Fruit fly (Drosophila melanogaster) whole organism, embryonic: ENCODE results near the gene Sc2.

Experiments
- Atf6 ChIP-seq: fragments of 200-800 bp; sonication (Bioruptor generic); IDR thresholded peaks from 2 replicates; pipeline ENCODE4 v1.3.6; 2022; ENCODE audit warnings: missing biosample characterization, missing genetic modification characterization
- Blimp-1 ChIP-seq: fragments of 200-800 bp; sonication (Bioruptor generic); optimal IDR thresholded peaks from 3 replicates; lab custom pipeline; 2018; ENCODE audit warnings: missing biosample characterization, missing genetic modification characterization, mild to moderate bottlenecking, moderate library complexity, missing genetic modification reagents
- C15 ChIP-seq: fragments of 200-800 bp; sonication (Bioruptor generic); IDR thresholded peaks from 3 replicates; pipeline ENCODE4 v1.3.6; 2022; ENCODE audit warnings: missing biosample characterization, missing genetic modification characterization
- CG10654 ChIP-seq: fragments of 200-800 bp; sonication (Bioruptor generic); optimal IDR thresholded peaks from 2 replicates; lab custom pipeline; 2016; ENCODE audit warnings: missing biosample characterization, missing genetic modification characterization
- CG11560 ChIP-seq: fragments of 200-800 bp; sonication (Bioruptor generic); IDR thresholded peaks from 3 replicates; pipeline ENCODE4 v1.3.6; 2022; ENCODE audit warnings: missing biosample characterization, missing genetic modification characterization
- CG12104 ChIP-seq: fragments of 200-800 bp; sonication (Bioruptor generic); optimal IDR thresholded peaks from 3 replicates; lab custom pipeline; 2016; ENCODE audit warnings: missing biosample characterization, missing genetic modification characterization
- CG13296 ChIP-seq: fragments of 200-800 bp; sonication (Bioruptor generic); optimal IDR thresholded peaks from 3 replicates; lab custom pipeline; 2018; ENCODE audit warnings: missing biosample characterization, mild to moderate bottlenecking, missing genetic modification characterization
- CG1792 ChIP-seq: fragments of 200-800 bp; sonication (Bioruptor generic); optimal IDR thresholded peaks from 2 replicates; lab custom pipeline; 2016; ENCODE audit warnings: missing biosample characterization, missing genetic modification characterization
- CG2875 ChIP-seq: fragments of 200-800 bp; sonication (Bioruptor generic); optimal IDR thresholded peaks from 2 replicates; lab custom pipeline; 2017; ENCODE audit warnings: missing biosample characterization, mild to moderate bottlenecking, missing genetic modification characterization, missing genetic modification reagents
- CG31388 ChIP-seq: fragments of 200-800 bp; sonication (Bioruptor generic); optimal IDR thresholded peaks from 2 replicates; lab custom pipeline; 2016; ENCODE audit warnings: missing biosample characterization, missing genetic modification characterization
- CG34224 ChIP-seq: fragments of 200-800 bp; sonication (Bioruptor generic); IDR thresholded peaks from 3 replicates; pipeline ENCODE4 v1.3.6; 2022; ENCODE audit warnings: missing biosample characterization, missing genetic modification characterization; ENCODE audit not compliant: partially characterized antibody
- CG4328 ChIP-seq: fragments of 200-800 bp; sonication (Bioruptor generic); optimal IDR thresholded peaks from 3 replicates; lab custom pipeline; 2017; ENCODE audit warnings: missing biosample characterization, missing genetic modification reagents, missing genetic modification characterization
- CG4404 ChIP-seq: fragments of 200-800 bp; sonication (Bioruptor generic); IDR thresholded peaks from 2 replicates; pipeline ENCODE4 v1.3.6; 2022; ENCODE audit warnings: missing biosample characterization, missing genetic modification characterization
- CG6854 ChIP-seq: fragments of 200-800 bp; sonication (Bioruptor generic); optimal IDR thresholded peaks from 3 replicates; lab custom pipeline; 2017; ENCODE audit warnings: missing biosample characterization, mild to moderate bottlenecking, missing genetic modification characterization
- CG7556 ChIP-seq: fragments of 200-800 bp; sonication (Bioruptor generic); optimal IDR thresholded peaks from 2 replicates; lab custom pipeline; 2017; ENCODE audit warnings: missing biosample characterization, mild to moderate bottlenecking, missing genetic modification characterization
- CG7745 ChIP-seq: fragments of 200-800 bp; sonication (Bioruptor generic); optimal IDR thresholded peaks from 2 replicates; lab custom pipeline; 2018; ENCODE audit warnings: missing biosample characterization, mild to moderate bottlenecking, missing genetic modification characterization, moderate library complexity
- CG8290 ChIP-seq, 3 experiments: fragments of 200-800 bp; sonication (Bioruptor generic); optimal IDR thresholded peaks; 2 replicates each; lab custom pipeline; 2016 to 2019; ENCODE audit warnings: missing biosample characterization in 3 of 3, missing genetic modification characterization in 3 of 3, mild to moderate bottlenecking in 2 of 3, moderate library complexity in 1 of 3
- CG9932 ChIP-seq: fragments of 200-800 bp; sonication (Bioruptor generic); IDR thresholded peaks from 2 replicates; pipeline ENCODE4 v1.3.6; 2022; ENCODE audit warnings: missing biosample characterization, missing genetic modification characterization
- CkIIα-i1 ChIP-seq: fragments of 200-800 bp; sonication (Bioruptor generic); IDR thresholded peaks from 2 replicates; pipeline ENCODE4 v1.3.6; 2022; ENCODE audit warnings: missing biosample characterization, missing genetic modification characterization
- D19A ChIP-seq: fragments of 200-800 bp; optimal IDR thresholded peaks from 3 replicates; lab custom pipeline; 2019; ENCODE audit warnings: missing biosample characterization, mild to moderate bottlenecking, missing genetic modification characterization, moderate library complexity
- Dfd ChIP-seq, 2 experiments: fragments of >200 bp; optimal IDR thresholded peaks; 2 replicates each; lab custom pipeline; 2017; ENCODE audit warnings: missing biosample characterization in 2 of 2, missing genetic modification characterization in 2 of 2
- Hr78 ChIP-seq, 2 experiments: fragments of 200-800 bp in 1 of 2; fragments of >200 bp in 1 of 2; sonication (Bioruptor generic) in 1 of 2; optimal IDR thresholded peaks; 2 replicates each; lab custom pipeline; 2017 to 2019; ENCODE audit warnings: missing biosample characterization in 2 of 2, missing genetic modification characterization in 2 of 2, mild to moderate bottlenecking in 1 of 2, moderate library complexity in 1 of 2
- Mad ChIP-seq: fragments of 200-800 bp; sonication (Bioruptor generic); optimal IDR thresholded peaks from 2 replicates; lab custom pipeline; 2016; ENCODE audit warnings: missing biosample characterization, missing genetic modification characterization
- Mes4 ChIP-seq: fragments of 200-800 bp; sonication (Bioruptor generic); optimal IDR thresholded peaks from 2 replicates; lab custom pipeline; 2016; ENCODE audit warnings: missing biosample characterization, missing genetic modification characterization
- Sry-β ChIP-seq: fragments of 200-800 bp; sonication (Bioruptor generic); optimal IDR thresholded peaks from 2 replicates; lab custom pipeline; 2018; ENCODE audit warnings: missing biosample characterization, mild to moderate bottlenecking, missing genetic modification characterization, moderate library complexity
- TFAM ChIP-seq: fragments of 200-800 bp; sonication (Bioruptor generic); optimal IDR thresholded peaks from 2 replicates; lab custom pipeline; 2017; ENCODE audit warnings: missing biosample characterization, missing genetic modification characterization, inconsistent platforms
- bsh ChIP-seq, 2 experiments: fragments of 200-800 bp; sonication (Bioruptor generic); optimal IDR thresholded peaks; 2 replicates each; lab custom pipeline; 2017 to 2018; ENCODE audit warnings: mild to moderate bottlenecking in 2 of 2, missing biosample characterization in 2 of 2, missing genetic modification characterization in 2 of 2, moderate library complexity in 1 of 2
- cad ChIP-seq: fragments of >200 bp; optimal IDR thresholded peaks from 2 replicates; lab custom pipeline; 2017; ENCODE audit warnings: missing biosample characterization, missing genetic modification characterization
- cg ChIP-seq: fragments of 200-800 bp; sonication (Bioruptor generic); optimal IDR thresholded peaks from 3 replicates; lab custom pipeline; 2019; ENCODE audit warnings: missing biosample characterization, mild to moderate bottlenecking, missing genetic modification characterization, moderate library complexity
- crol ChIP-seq: fragments of 200-800 bp; sonication (Bioruptor generic); IDR thresholded peaks from 2 replicates; pipeline ENCODE4 v1.3.6; 2022; ENCODE audit warnings: missing biosample characterization, missing genetic modification characterization
- disco-r ChIP-seq: fragments of 200-800 bp; sonication (Bioruptor generic); optimal IDR thresholded peaks from 2 replicates; lab custom pipeline; 2016; ENCODE audit warnings: missing biosample characterization, missing genetic modification characterization
- dmrt99B ChIP-seq: fragments of 200-800 bp; sonication (Bioruptor generic); optimal IDR thresholded peaks from 2 replicates; lab custom pipeline; 2018; ENCODE audit warnings: missing biosample characterization, mild to moderate bottlenecking, missing genetic modification characterization, moderate library complexity
- eve ChIP-seq, 2 experiments: fragments of >200 bp; optimal IDR thresholded peaks; 2 replicates each; lab custom pipeline; 2017; ENCODE audit warnings: missing biosample characterization in 2 of 2, missing genetic modification characterization in 2 of 2
- eyg ChIP-seq: fragments of 200-800 bp; sonication (Bioruptor generic); optimal IDR thresholded peaks from 3 replicates; lab custom pipeline; 2016; ENCODE audit warnings: missing biosample characterization, missing genetic modification characterization
- fru ChIP-seq: fragments of >200 bp; optimal IDR thresholded peaks from 2 replicates; lab custom pipeline; 2017
- gem ChIP-seq: fragments of 200-800 bp; sonication (Bioruptor generic); optimal IDR thresholded peaks from 2 replicates; lab custom pipeline; 2019; ENCODE audit warnings: missing biosample characterization, mild to moderate bottlenecking, missing genetic modification characterization, moderate library complexity
- grau ChIP-seq: fragments of 200-800 bp; optimal IDR thresholded peaks from 3 replicates; lab custom pipeline; 2019; ENCODE audit warnings: missing biosample characterization, mild to moderate bottlenecking, missing genetic modification characterization, moderate library complexity
- ham ChIP-seq: fragments of 200-800 bp; sonication (Bioruptor generic); IDR thresholded peaks from 2 replicates; pipeline ENCODE4 v1.3.6; 2022; ENCODE audit warnings: missing biosample characterization, missing genetic modification characterization
- ind ChIP-seq: fragments of 200-800 bp; sonication (Bioruptor generic); optimal IDR thresholded peaks from 3 replicates; lab custom pipeline; 2016; ENCODE audit warnings: missing biosample characterization, missing genetic modification characterization
- inv ChIP-seq: fragments of 200-800 bp; sonication (Bioruptor generic); IDR thresholded peaks from 2 replicates; pipeline ENCODE4 v1.3.6; 2022; ENCODE audit warnings: missing biosample characterization, missing genetic modification characterization; ENCODE audit not compliant: partially characterized antibody
- klu ChIP-seq: fragments of 200-800 bp; sonication (Bioruptor generic); IDR thresholded peaks from 2 replicates; pipeline ENCODE4 v1.3.6; 2022; ENCODE audit warnings: missing biosample characterization, missing genetic modification characterization
- lilli ChIP-seq: fragments of 200-800 bp; sonication (Bioruptor generic); optimal IDR thresholded peaks from 3 replicates; lab custom pipeline; 2016; ENCODE audit warnings: missing biosample characterization, missing genetic modification characterization
- mirr ChIP-seq: fragments of 200-800 bp; sonication (Bioruptor generic); optimal IDR thresholded peaks from 3 replicates; lab custom pipeline; 2018; ENCODE audit warnings: missing biosample characterization, mild to moderate bottlenecking, missing genetic modification characterization
- rib ChIP-seq: fragments of 200-800 bp; sonication (Bioruptor generic); IDR thresholded peaks from 2 replicates; pipeline ENCODE4 v1.3.6; 2022; ENCODE audit warnings: missing biosample characterization, missing genetic modification characterization
- sd ChIP-seq: fragments of 200-800 bp; sonication (Bioruptor generic); optimal IDR thresholded peaks from 3 replicates; lab custom pipeline; 2018; ENCODE audit warnings: missing biosample characterization, mild to moderate bottlenecking, missing genetic modification characterization, moderate library complexity
- tup ChIP-seq: fragments of 200-800 bp; sonication (Bioruptor generic); optimal IDR thresholded peaks from 2 replicates; lab custom pipeline; 2016; ENCODE audit warnings: missing biosample characterization, mild to moderate bottlenecking, missing genetic modification characterization, moderate library complexity
- twi ChIP-seq: fragments of 200-800 bp; optimal IDR thresholded peaks from 2 replicates; lab custom pipeline; 2019; ENCODE audit warnings: missing biosample characterization, mild to moderate bottlenecking, missing genetic modification characterization, moderate library complexity
- unc-4 ChIP-seq: fragments of 200-800 bp; sonication (Bioruptor generic); IDR thresholded peaks from 2 replicates; pipeline ENCODE4 v1.3.6; 2022; ENCODE audit warnings: missing biosample characterization, missing genetic modification characterization; ENCODE audit not compliant: partially characterized antibody
- yki ChIP-seq: fragments of >200 bp; optimal IDR thresholded peaks from 3 replicates; lab custom pipeline; 2018

Sc2 gene

DNA sequence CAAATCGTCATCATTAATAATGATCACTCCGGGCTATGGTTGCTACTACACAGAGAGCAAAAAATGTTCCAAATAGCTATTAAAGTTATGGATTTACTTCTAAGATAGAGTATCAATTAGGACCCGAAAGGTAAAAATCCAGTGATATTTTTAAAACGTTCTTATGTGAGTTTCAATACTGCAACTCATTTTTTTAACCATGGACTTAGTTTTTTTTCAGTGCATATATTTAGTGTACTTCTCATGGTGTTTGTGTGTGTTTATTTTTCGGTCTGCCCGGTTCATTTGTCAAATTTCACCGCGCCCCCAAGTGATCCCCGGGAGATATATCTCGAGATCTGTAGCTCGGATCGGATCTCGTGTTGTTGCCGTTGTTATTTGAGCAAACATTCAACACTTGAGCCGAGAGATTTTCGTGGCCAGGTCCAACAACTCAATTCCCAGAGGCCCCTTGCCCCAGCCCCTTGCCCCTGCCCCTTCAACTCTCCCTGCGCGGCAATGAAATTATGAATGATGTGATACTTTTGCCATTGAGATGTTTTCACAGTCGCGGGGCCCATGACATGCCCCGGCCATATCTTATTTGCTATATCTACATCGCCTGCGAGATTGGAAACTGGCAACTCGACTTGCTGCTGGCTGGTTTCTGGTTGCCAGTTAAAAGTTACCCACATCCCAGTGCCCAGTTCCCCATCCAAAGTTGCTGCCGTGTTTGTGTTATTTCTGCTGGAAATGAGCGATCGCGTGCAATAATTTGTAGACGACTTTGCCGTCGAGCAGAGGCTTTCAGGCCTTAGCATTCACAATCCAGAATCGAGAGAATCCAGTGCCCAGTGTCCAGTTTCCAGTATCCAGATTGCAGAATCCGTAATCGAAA, 40.5 kb upstream of the Sc2 start (continued):
- TF ChIP-seq Atf6 (GFP tag; lab: Robert Waterston, UW): no peak
- TF ChIP-seq CG2875 (GFP tag; lab: Kevin White, UChicago): peak; percentile 22
- peak; percentile 81 for TF ChIP-seq gem (tag; lab: Kevin White, UChicago)
- peak; percentile 5 for TF ChIP-seq CG8290 (GFP tag; optimal IDR thresholded peaks at IDR 0.05; lab: Kevin White, UChicago)
- peak in 1 of 2 experiments; percentile 30 for TF ChIP-seq CG8290 (tag; optimal IDR thresholded peaks at IDR 0.05; lab: Kevin White, UChicago)
- no peak for TF ChIP-seq C15 (GFP tag; lab: Robert Waterston, UW)
- TF ChIP-seq eve (GFP tag; optimal IDR thresholded peaks at IDR 0.05; lab: Kevin White, UChicago): peak in 1 of 2 experiments; percentile 88
- TF ChIP-seq dmrt99B (tag; lab: Kevin White, UChicago): peak; percentile 69
- TF ChIP-seq fru (lab: Kevin White, UChicago): no peak
- no peak for TF ChIP-seq rib
- no peak for TF ChIP-seq eyg (GFP tag; lab: Kevin White, UChicago)
- TF ChIP-seq D19A: peak; percentile 87
- peak; percentile 75 for TF ChIP-seq Blimp-1
- peak; percentile 35; the same call in 1 of the 2 replicates for TF ChIP-seq CG4404 (GFP tag; lab: Robert Waterston, UW)
- TF ChIP-seq CG6854 (GFP tag; lab: Kevin White, UChicago): no peak
- TF ChIP-seq yki (lab: Kevin White, UChicago): no peak
- TF ChIP-seq CG34224 (GFP tag; lab: Robert Waterston, UW): no peak
- no peak for TF ChIP-seq disco-r (GFP tag; lab: Kevin White, UChicago)
- peak; percentile 78 for TF ChIP-seq CG10654 (GFP tag; lab: Kevin White, UChicago)
- no peak for TF ChIP-seq Sry-β (GFP tag; lab: Kevin White, UChicago)
- TF ChIP-seq unc-4 (GFP tag; lab: Robert Waterston, UW): no peak
- TF ChIP-seq CG9932: no peak; the same call in 1 of the 2 replicates
- peak; percentile 72 for TF ChIP-seq grau (tag; lab: Kevin White, UChicago)
- peak; percentile 33 for TF ChIP-seq cg
- TF ChIP-seq CkIIα-i1: no peak
- TF ChIP-seq Mes4: peak; percentile 70
- TF ChIP-seq Mad: peak; percentile 28
- no peak for TF ChIP-seq inv (GFP tag; lab: Robert Waterston, UW)
- TF ChIP-seq TFAM (GFP tag; lab: Kevin White, UChicago): peak; percentile 34
- TF ChIP-seq CG12104 (GFP tag; lab: Kevin White, UChicago): peak; percentile 20
- no peak for TF ChIP-seq CG13296 (GFP tag; lab: Kevin White, UChicago)
- peak; percentile 3 for TF ChIP-seq tup (GFP tag; lab: Kevin White, UChicago)
- peak; percentile 34 for TF ChIP-seq CG1792 (GFP tag; lab: Kevin White, UChicago)
- TF ChIP-seq CG31388 (GFP tag; lab: Kevin White, UChicago): no peak
- peak in 1 of 2 experiments; percentile 56 for TF ChIP-seq Hr78 (GFP tag; optimal IDR thresholded peaks at IDR 0.05; lab: Kevin White, UChicago)
- TF ChIP-seq ham (GFP tag; lab: Robert Waterston, UW): no peak
- TF ChIP-seq cad (GFP tag; lab: Kevin White, UChicago): no peak
- TF ChIP-seq twi (tag; lab: Kevin White, UChicago): peak; percentile 60
- peak; percentile 43 for TF ChIP-seq ind (GFP tag; lab: Kevin White, UChicago)
- TF ChIP-seq crol: peak; percentile 81
- TF ChIP-seq CG11560: no peak
- TF ChIP-seq CG7556 (GFP tag; lab: Kevin White, UChicago): peak; percentile 58
- TF ChIP-seq klu (GFP tag; lab: Robert Waterston, UW): no peak
- no peak for TF ChIP-seq Dfd (GFP tag; optimal IDR thresholded peaks at IDR 0.05; lab: Kevin White, UChicago)
- peak; percentile 57 for TF ChIP-seq CG7745 (tag; lab: Kevin White, UChicago)
- no peak for TF ChIP-seq mirr (GFP tag; lab: Kevin White, UChicago)
- peak; percentile 4 for TF ChIP-seq sd (tag; lab: Kevin White, UChicago)
- peak; percentile 60 for TF ChIP-seq lilli (GFP tag; lab: Kevin White, UChicago)
- TF ChIP-seq CG4328 (GFP tag; lab: Kevin White, UChicago): no peak
- TF ChIP-seq bsh (GFP tag; optimal IDR thresholded peaks at IDR 0.05; lab: Kevin White, UChicago): peak in 1 of 2 experiments; percentile 88
